Fruit fly (Drosophila melanogaster) whole organism, wandering third instar larva: ENCODE data around the gene acj6.

Experiments
- CG32264 ChIP-seq: fragments of 200-800 bp; sonication (Bioruptor generic); optimal IDR thresholded peaks from 2 replicates; lab custom pipeline; 2016; ENCODE audit warnings: missing biosample characterization, missing genetic modification characterization
- CrebA ChIP-seq: fragments of 200-800 bp; sonication (Bioruptor generic); optimal IDR thresholded peaks from 2 replicates; lab custom pipeline; 2016; ENCODE audit warnings: missing biosample characterization, mild to moderate bottlenecking, missing genetic modification characterization, borderline replicate concordance
- Dif ChIP-seq: fragments of 200-275, 200-300 bp; sonication (Bioruptor generic); optimal IDR thresholded peaks from 2 replicates; lab custom pipeline; 2018; ENCODE audit warnings: missing biosample characterization, missing genetic modification characterization; ENCODE audit not compliant: partially characterized antibody
- GATAd ChIP-seq: sonication (Bioruptor generic); optimal IDR thresholded peaks from 2 replicates; lab custom pipeline; 2016; ENCODE audit warnings: missing biosample characterization, missing genetic modification characterization
- Hnf4 ChIP-seq: fragments of 200-800 bp; sonication (Bioruptor generic); optimal IDR thresholded peaks from 2 replicates; lab custom pipeline; 2016; ENCODE audit warnings: missing biosample characterization, mild to moderate bottlenecking, missing genetic modification characterization
- Hr78 ChIP-seq: fragments of >200 bp; optimal IDR thresholded peaks from 2 replicates; lab custom pipeline; 2017; ENCODE audit warnings: missing biosample characterization, missing genetic modification characterization
- Hr83 ChIP-seq: fragments of 200-300 bp; sonication (Bioruptor generic); optimal IDR thresholded peaks from 2 replicates; lab custom pipeline; 2016; ENCODE audit warnings: missing biosample characterization, mild to moderate bottlenecking, missing genetic modification characterization, moderate library complexity; ENCODE audit not compliant: poor library complexity, severe bottlenecking
- Mio ChIP-seq: sonication (Bioruptor generic); optimal IDR thresholded peaks from 2 replicates; lab custom pipeline; 2016; ENCODE audit warnings: missing biosample characterization, missing genetic modification characterization
- Myc ChIP-seq: fragments of >200 bp; optimal IDR thresholded peaks from 2 replicates; lab custom pipeline; 2017
- N ChIP-seq: fragments of >200 bp; optimal IDR thresholded peaks from 2 replicates; lab custom pipeline; 2018; ENCODE audit warnings: missing biosample characterization, missing external identifiers, missing genetic modification characterization
- OdsH ChIP-seq: fragments of 200-800 bp; sonication (Bioruptor generic); optimal IDR thresholded peaks from 2 replicates; lab custom pipeline; 2016; ENCODE audit warnings: missing biosample characterization, mild to moderate bottlenecking, missing genetic modification characterization
- Rel ChIP-seq, 2 experiments: fragments of 200-800 bp; sonication (Bioruptor generic) in 1 of 2; optimal IDR thresholded peaks; 2 replicates in 1 of 2; 3 replicates in 1 of 2; lab custom pipeline; 2016 to 2019; ENCODE audit warnings: mild to moderate bottlenecking in 2 of 2, missing biosample characterization in 2 of 2, missing genetic modification characterization in 2 of 2, moderate library complexity in 1 of 2
- Sp1 ChIP-seq: fragments of 200-800 bp; sonication (Bioruptor generic); optimal IDR thresholded peaks from 3 replicates; lab custom pipeline; 2019; ENCODE audit warnings: missing biosample characterization, mild to moderate bottlenecking, missing genetic modification characterization, moderate library complexity
- br ChIP-seq: fragments of 200-800 bp; sonication (Bioruptor generic); optimal IDR thresholded peaks from 2 replicates; lab custom pipeline; 2016; ENCODE audit warnings: missing biosample characterization, missing genetic modification characterization
- brk ChIP-seq: fragments of 200-800 bp; sonication (Bioruptor generic); optimal IDR thresholded peaks from 2 replicates; lab custom pipeline; 2016; ENCODE audit warnings: missing biosample characterization, mild to moderate bottlenecking, missing genetic modification characterization
- dl ChIP-seq, 2 experiments: fragments of 175-275, 200-275 bp in 1 of 2; fragments of 200-275 bp in 1 of 2; sonication (Bioruptor generic); optimal IDR thresholded peaks; lab custom pipeline; 2018; ENCODE audit warnings: mild to moderate bottlenecking in 2 of 2, missing biosample characterization in 2 of 2, missing genetic modification characterization in 2 of 2, moderate library complexity in 2 of 2; ENCODE audit not compliant: partially characterized antibody in 2 of 2, insufficient read depth in 1 of 2
- dmrt93B ChIP-seq: fragments of 200-800 bp; sonication (Bioruptor generic); optimal IDR thresholded peaks from 2 replicates; lab custom pipeline; 2018; ENCODE audit warnings: missing biosample characterization, mild to moderate bottlenecking, missing genetic modification characterization
- foxo ChIP-seq, 2 experiments: fragments of 200-800 bp; sonication (Bioruptor generic); optimal IDR thresholded peaks; 2 replicates in 1 of 2; 3 replicates in 1 of 2; lab custom pipeline; 2016 to 2017; ENCODE audit warnings: missing biosample characterization in 2 of 2, missing genetic modification characterization in 2 of 2
- fru ChIP-seq: fragments of 200-800 bp; sonication (Bioruptor generic); optimal IDR thresholded peaks from 3 replicates; lab custom pipeline; 2016; ENCODE audit warnings: missing biosample characterization, mild to moderate bottlenecking, missing genetic modification characterization
- h ChIP-seq: fragments of 200-800 bp; sonication (Bioruptor generic); optimal IDR thresholded peaks from 3 replicates; lab custom pipeline; 2016; ENCODE audit warnings: missing biosample characterization, mild to moderate bottlenecking, missing genetic modification characterization
- lola ChIP-seq: fragments of >200 bp; optimal IDR thresholded peaks from 2 replicates; lab custom pipeline; 2017; ENCODE audit warnings: missing biosample characterization, missing genetic modification characterization
- pan ChIP-seq: fragments of >200 bp; optimal IDR thresholded peaks from 2 replicates; lab custom pipeline; 2017
- psq ChIP-seq: fragments of 200-800 bp; sonication (Bioruptor generic); optimal IDR thresholded peaks from 3 replicates; lab custom pipeline; 2017; ENCODE audit warnings: missing biosample characterization, mild to moderate bottlenecking, missing genetic modification characterization, moderate library complexity
- sage ChIP-seq: fragments of 200-800 bp; sonication (Bioruptor generic); optimal IDR thresholded peaks from 2 replicates; lab custom pipeline; 2016; ENCODE audit warnings: missing biosample characterization, mild to moderate bottlenecking, missing genetic modification characterization
- sv ChIP-seq: fragments of 200-800 bp; sonication (Bioruptor generic); optimal IDR thresholded peaks from 3 replicates; lab custom pipeline; 2016; ENCODE audit warnings: missing biosample characterization, missing genetic modification characterization
- tai ChIP-seq: sonication (Bioruptor generic); optimal IDR thresholded peaks from 2 replicates; lab custom pipeline; 2016; ENCODE audit warnings: missing biosample characterization, missing genetic modification characterization
- usp ChIP-seq: fragments of >200 bp; optimal IDR thresholded peaks from 2 replicates; lab custom pipeline; 2017; ENCODE audit warnings: missing biosample characterization, missing genetic modification characterization
- woc ChIP-seq: sonication (Bioruptor generic); optimal IDR thresholded peaks from 2 replicates; lab custom pipeline; 2016; ENCODE audit warnings: missing biosample characterization, mild to moderate bottlenecking, missing genetic modification characterization

acj6 gene

dm6 chrX:15303176-15304115 lies 75.4 kb downstream of the acj6 start:
- peak; percentile 82 for TF ChIP-seq Sp1 (GFP tag; lab: Kevin White, UChicago)
- no peak for TF ChIP-seq dmrt93B (GFP tag; lab: Kevin White, UChicago)
- TF ChIP-seq brk = no peak
- no peak for TF ChIP-seq Mio
- TF ChIP-seq N = no peak
- TF ChIP-seq woc (GFP tag; lab: Kevin White, UChicago) = no peak
- peak; percentile 11 for TF ChIP-seq fru (GFP tag; lab: Kevin White, UChicago)
- TF ChIP-seq Myc = no peak
- no peak for TF ChIP-seq OdsH (GFP tag; lab: Kevin White, UChicago)
- no peak for TF ChIP-seq usp (GFP tag; lab: Kevin White, UChicago)
- TF ChIP-seq dl (GFP tag; optimal IDR thresholded peaks at IDR 0.05; lab: Kevin White, UChicago; ENCODE audit: insufficient read depth in 1 of 2, partially characterized antibody in 2 of 2) = no peak
- TF ChIP-seq Dif (GFP tag; lab: Kevin White, UChicago) = peak; percentile 3
- peak; percentile 87 for TF ChIP-seq CrebA
- no peak for TF ChIP-seq GATAd (GFP tag; lab: Kevin White, UChicago)
- TF ChIP-seq Hnf4 (GFP tag; lab: Kevin White, UChicago) = no peak
- TF ChIP-seq pan (lab: Kevin White, UChicago) = no peak
- peak in 1 of 2 experiments; percentile 61 for TF ChIP-seq foxo (GFP tag; optimal IDR thresholded peaks at IDR 0.05; lab: Kevin White, UChicago)
- TF ChIP-seq h (GFP tag; lab: Kevin White, UChicago) = no peak
- peak; percentile 59 for TF ChIP-seq Rel (GFP tag; optimal IDR thresholded peaks at IDR 0.05; lab: Kevin White, UChicago)
- TF ChIP-seq Rel (tag; optimal IDR thresholded peaks at IDR 0.05; lab: Kevin White, UChicago) = peak; percentile 71
- no peak for TF ChIP-seq CG32264
- TF ChIP-seq psq (GFP tag; lab: Kevin White, UChicago) = peak; percentile 74
- no peak for TF ChIP-seq tai
- no peak for TF ChIP-seq Hr78 (GFP tag; lab: Kevin White, UChicago)
- TF ChIP-seq sage (GFP tag; lab: Kevin White, UChicago) = peak; percentile 34

dm6 chrX:15301175-15301574 lies 77.7 kb downstream of the acj6 start:
- TF ChIP-seq woc (GFP tag; lab: Kevin White, UChicago) = no peak
- TF ChIP-seq sv (GFP tag; lab: Kevin White, UChicago) = no peak
- TF ChIP-seq foxo (GFP tag; optimal IDR thresholded peaks at IDR 0.05; lab: Kevin White, UChicago) = no peak
- TF ChIP-seq lola (GFP tag; lab: Kevin White, UChicago) = no peak
- TF ChIP-seq Dif (GFP tag; lab: Kevin White, UChicago) = peak; percentile 48
- TF ChIP-seq dl (GFP tag; optimal IDR thresholded peaks at IDR 0.05; lab: Kevin White, UChicago; ENCODE audit: insufficient read depth in 1 of 2, partially characterized antibody in 2 of 2) = no peak
- no peak for TF ChIP-seq br
- no peak for TF ChIP-seq GATAd (GFP tag; lab: Kevin White, UChicago)
- TF ChIP-seq Hr83 (GFP tag; lab: Kevin White, UChicago) = no peak
- TF ChIP-seq CrebA = no peak
- no peak for TF ChIP-seq sage (GFP tag; lab: Kevin White, UChicago)
- no peak for TF ChIP-seq Sp1 (GFP tag; lab: Kevin White, UChicago)
- no peak for TF ChIP-seq Rel (GFP tag; optimal IDR thresholded peaks at IDR 0.05; lab: Kevin White, UChicago)
- peak; percentile 39 for TF ChIP-seq Rel (tag; optimal IDR thresholded peaks at IDR 0.05; lab: Kevin White, UChicago)
